Fruit fly (Drosophila melanogaster) whole organism, embryonic: Measurements from ENCODE around the gene GCC88.

ENCODE experiments used
- CG12659 ChIP-seq: fragments of 200-800 bp; sonication (Bioruptor generic); optimal IDR thresholded peaks from 3 replicates; lab custom pipeline; 2017; ENCODE audit warnings: mild to moderate bottlenecking, missing biosample characterization, missing genetic modification reagents, missing genetic modification characterization
- CrebB ChIP-seq: fragments of 200-800 bp; sonication (Bioruptor generic); optimal IDR thresholded peaks from 3 replicates; lab custom pipeline; 2018; ENCODE audit warnings: missing biosample characterization, mild to moderate bottlenecking, missing genetic modification characterization
- klu ChIP-seq: fragments of 200-800 bp; sonication (Bioruptor generic); IDR thresholded peaks from 2 replicates; pipeline ENCODE4 v1.3.6; 2022; ENCODE audit warnings: missing biosample characterization, missing genetic modification characterization
- schlank ChIP-seq: fragments of 200-800 bp; sonication (Bioruptor generic); optimal IDR thresholded peaks from 2 replicates; lab custom pipeline; 2018; ENCODE audit warnings: missing biosample characterization, mild to moderate bottlenecking, missing genetic modification characterization

DNA sequence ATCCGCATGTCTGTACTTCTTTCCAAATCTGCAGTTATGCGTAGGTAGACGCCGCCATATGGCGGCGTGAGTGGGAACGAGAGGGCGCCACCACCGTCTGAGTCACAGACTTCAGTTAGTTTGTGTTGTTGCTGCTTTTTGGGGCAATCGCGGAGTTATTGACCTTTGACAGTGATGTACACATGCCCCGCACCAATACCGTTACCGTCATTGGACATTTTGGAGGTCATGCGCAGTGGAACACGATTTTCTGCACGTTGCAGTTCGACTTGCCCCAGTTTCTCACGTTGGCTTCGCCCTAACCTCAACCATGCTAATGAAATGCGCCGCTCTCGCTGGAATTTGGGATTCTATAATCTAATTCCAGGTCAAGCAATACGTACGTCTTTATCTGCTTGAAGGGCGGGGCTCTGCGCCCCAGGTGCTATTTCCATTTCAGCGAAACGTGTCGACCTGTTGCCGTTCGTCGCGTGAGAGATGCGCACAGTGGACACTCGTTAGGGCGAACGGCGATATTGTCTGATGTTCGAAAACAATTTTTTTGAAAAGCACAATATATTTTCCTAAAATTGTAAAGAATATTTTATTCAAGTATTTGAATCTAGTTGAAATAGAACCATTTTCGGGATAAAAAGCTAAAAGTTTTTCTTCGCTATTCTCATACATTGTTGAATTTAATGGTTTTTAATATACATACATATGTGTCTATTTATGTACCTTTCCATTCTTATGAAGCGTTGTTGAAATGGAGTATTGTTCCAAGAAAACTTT, 18.9 kb downstream of the GCC88 start:
- no peak for TF ChIP-seq CrebB (tag; lab: Kevin White, UChicago)
- TF ChIP-seq schlank (tag; lab: Kevin White, UChicago) = peak; percentile 25
- peak; percentile 76 for TF ChIP-seq CG12659 (GFP tag; lab: Kevin White, UChicago)
- peak; percentile 60 for TF ChIP-seq klu (GFP tag; lab: Robert Waterston, UW)
